Fruit fly (Drosophila melanogaster) S2 (cell line): ENCODE data around the gene CG32483.

Source experiments
- CG8478 ChIP-seq: fragments of >200 bp; optimal IDR thresholded peaks from 2 replicates; lab custom pipeline; 2018
- CTCF ChIP-seq, 2 experiments: fragments of >200 bp; optimal IDR thresholded peaks; 2 replicates each; lab custom pipeline; 2018

The CG32483 gene

dm6 chr3L:687858-688257, 2.0 kb downstream of the CG32483 start, which contains the start of gene hiro:
hiro (minus strand) TSS chr3L:687958.
- no peak for TF ChIP-seq CTCF (optimal IDR thresholded peaks at IDR 0.05; lab: Kevin White, UChicago)
- no peak for TF ChIP-seq CG8478 (lab: Kevin White, UChicago)

dm6 chr3L:685441-685804, 4.5 kb downstream of the CG32483 start, which contains the start of gene ebd1:
ebd1 (minus strand) TSS chr3L:685549.
- no peak for TF ChIP-seq CTCF (optimal IDR thresholded peaks at IDR 0.05; lab: Kevin White, UChicago)
- TF ChIP-seq CG8478 (lab: Kevin White, UChicago), result peak; percentile 40

DNA sequence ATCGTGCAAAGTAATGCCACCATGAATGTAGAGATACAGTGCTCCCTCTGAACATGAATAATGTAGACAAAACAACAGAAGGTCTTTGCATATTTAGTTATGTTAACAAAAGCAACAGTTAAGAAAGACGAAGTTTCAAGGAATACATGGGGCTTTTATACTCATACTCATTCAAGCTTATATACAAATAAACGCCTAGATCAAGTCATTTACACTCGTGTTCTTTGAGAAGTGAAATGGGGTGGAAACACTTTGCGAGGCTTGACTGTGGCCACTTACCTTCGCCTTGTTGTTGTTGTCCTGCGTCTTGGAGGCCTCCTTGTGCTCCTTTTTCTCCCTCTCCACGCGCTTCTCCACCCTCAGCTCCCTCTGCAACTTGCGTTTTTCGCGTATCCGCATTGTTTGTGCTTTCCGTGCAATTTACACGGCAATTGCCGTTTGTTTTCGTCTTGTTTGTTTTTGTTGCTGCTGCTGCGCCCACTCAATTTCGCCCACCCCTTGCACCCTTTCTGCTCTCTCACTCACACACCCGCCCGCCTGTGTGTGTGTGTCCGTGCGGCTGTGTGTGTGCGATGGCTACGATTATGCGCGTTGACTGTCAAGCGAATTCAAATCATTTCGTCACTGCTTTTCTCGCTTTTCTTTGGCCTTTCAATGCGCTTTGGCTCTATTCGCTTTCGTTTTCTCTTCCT, 5.0 kb downstream of the CG32483 start:
- TF ChIP-seq CG8478 (lab: Kevin White, UChicago) (no peak), CTCF (optimal IDR thresholded peaks at IDR 0.05; lab: Kevin White, UChicago) (no peak)

dm6 chr3L:682420-682882, 7.4 kb downstream of the CG32483 start, which contains the start of gene CG3386:
CG3386 (minus strand) TSS chr3L:682470.
- TF ChIP-seq CTCF (optimal IDR thresholded peaks at IDR 0.05; lab: Kevin White, UChicago) (no peak), CG8478 (lab: Kevin White, UChicago) (no peak)

DNA sequence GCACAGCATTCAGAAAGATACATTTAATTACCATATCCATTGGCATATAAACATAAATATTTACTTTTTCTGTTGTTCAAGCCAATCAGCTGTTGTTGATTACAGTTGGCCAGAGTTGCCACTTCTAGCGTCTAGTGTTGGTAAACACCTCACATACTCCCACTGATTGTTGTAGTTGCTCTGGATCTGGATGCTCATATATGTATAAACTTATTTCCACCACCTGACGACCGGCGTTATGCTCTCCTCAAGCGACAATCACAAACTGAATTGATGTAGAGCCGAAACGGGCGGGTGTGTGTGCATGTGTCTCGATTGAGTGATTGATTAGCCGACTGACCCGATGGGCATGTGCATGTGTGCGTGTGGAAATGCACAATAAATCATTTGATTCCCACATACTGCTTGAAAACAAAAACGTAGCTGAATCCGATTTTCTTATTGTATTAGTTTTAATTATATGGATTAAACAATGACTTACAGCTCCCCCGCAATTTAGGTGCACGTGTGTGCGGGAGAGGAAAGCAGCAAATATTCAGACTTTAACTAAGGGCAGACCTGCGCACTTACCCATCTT, 8.0 kb downstream of the CG32483 start:
- no peak for TF ChIP-seq CTCF (optimal IDR thresholded peaks at IDR 0.05; lab: Kevin White, UChicago)
- no peak for TF ChIP-seq CG8478 (lab: Kevin White, UChicago)

DNA sequence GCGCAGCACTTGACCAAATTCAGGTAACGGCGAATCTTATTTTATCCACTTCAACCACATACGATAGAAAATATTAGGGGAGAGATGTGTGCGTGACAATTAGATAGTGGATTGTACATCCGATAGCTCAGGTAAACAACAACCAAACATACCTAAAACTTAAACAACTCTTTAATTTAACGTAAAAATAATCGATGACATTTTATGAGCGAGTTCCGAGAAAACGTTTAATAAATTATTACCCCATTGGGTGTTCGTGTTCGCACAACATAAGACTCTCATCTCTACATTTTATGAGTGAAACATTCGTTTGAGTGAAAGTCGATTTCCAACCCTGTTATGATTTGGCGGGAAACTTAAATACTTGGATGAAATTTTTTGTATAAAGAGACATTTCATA, 9.6 kb downstream of the CG32483 start, which contains the start of gene CG17129:
Gene CG17129 (minus strand): TSS at position 69 of the 400 bp plus-strand sequence.
- TF ChIP-seq CTCF (optimal IDR thresholded peaks at IDR 0.05; lab: Kevin White, UChicago), result no peak
- TF ChIP-seq CG8478 (lab: Kevin White, UChicago), result no peak

dm6 chr3L:675856-676255, 14.0 kb downstream of the CG32483 start:
- TF ChIP-seq CTCF (optimal IDR thresholded peaks at IDR 0.05; lab: Kevin White, UChicago), result no peak
- no peak for TF ChIP-seq CG8478 (lab: Kevin White, UChicago)

- TF ChIP-seq CG8478 (lab: Kevin White, UChicago) (no peak), CTCF (optimal IDR thresholded peaks at IDR 0.05; lab: Kevin White, UChicago) (no peak)
These were observed 16.6 kb downstream of the CG32483 start for dm6 chr3L:673324-673723.

dm6 chr3L:666544-666943, 23.3 kb downstream of the CG32483 start:
- TF ChIP-seq CTCF (optimal IDR thresholded peaks at IDR 0.05; lab: Kevin White, UChicago) (no peak), CG8478 (lab: Kevin White, UChicago) (no peak)

DNA sequence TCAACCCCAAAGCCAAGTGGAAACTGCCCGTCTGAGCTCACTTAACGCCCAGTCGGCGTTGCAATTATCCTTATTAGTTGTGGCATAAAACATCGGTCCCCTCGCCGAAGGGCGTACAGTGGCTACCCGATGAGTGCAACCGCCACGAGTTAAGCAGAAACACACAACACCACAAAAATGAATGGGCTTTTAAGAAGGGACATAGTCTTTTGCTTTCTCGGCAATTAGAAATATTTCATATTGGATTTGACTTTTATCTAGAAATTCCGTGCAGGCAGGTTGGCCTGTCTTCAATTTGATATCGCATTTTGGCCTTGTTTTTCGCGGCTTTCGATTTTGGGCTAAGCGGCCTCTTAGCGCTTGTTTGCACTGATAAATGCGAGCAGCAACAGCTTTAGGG, 26.0 kb downstream of the CG32483 start:
- TF ChIP-seq CTCF (optimal IDR thresholded peaks at IDR 0.05; lab: Kevin White, UChicago) (no peak), CG8478 (lab: Kevin White, UChicago) (no peak)

DNA sequence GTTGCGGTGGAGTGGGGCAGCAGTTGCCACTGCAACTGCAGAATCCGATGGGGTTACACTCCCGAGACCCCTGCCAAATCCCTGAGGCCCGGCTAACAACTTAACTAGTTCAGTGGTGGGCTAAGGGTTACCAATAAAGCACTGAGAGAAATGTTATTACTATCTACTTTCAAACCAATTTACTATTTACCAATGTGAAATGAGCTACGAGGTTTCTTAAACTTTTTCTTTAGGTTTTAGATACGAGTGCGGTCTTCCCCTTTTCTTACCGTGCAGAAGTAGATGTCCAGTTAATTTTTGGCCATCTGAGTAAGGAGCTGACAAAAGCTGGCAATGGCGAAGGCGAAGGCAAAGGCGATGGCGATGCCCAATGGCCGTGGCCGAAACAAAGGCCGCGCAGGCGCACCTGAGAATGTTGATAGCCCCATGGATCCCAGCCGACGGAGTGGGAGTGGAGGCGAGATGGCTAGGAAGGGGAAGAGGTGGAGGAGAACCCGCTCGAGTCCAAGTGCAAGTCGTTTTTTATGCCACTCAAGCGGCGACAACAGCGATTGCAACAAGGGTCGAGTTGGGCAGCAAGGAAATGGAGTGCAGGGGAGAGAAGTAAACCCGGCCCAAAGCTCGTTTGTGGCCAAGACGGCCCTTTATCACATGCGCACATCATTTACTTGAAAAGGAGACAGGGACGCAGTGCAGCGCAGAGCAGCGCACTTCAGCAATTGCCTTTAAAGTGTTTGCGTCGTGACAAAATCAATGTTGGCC, 29.4 kb downstream of the CG32483 start:
- TF ChIP-seq CG8478 (lab: Kevin White, UChicago), result no peak
- TF ChIP-seq CTCF (optimal IDR thresholded peaks at IDR 0.05; lab: Kevin White, UChicago), result no peak

dm6 chr3L:658279-658678, 31.6 kb downstream of the CG32483 start:
- TF ChIP-seq CG8478 (lab: Kevin White, UChicago), result no peak
- no peak for TF ChIP-seq CTCF (optimal IDR thresholded peaks at IDR 0.05; lab: Kevin White, UChicago)

DNA sequence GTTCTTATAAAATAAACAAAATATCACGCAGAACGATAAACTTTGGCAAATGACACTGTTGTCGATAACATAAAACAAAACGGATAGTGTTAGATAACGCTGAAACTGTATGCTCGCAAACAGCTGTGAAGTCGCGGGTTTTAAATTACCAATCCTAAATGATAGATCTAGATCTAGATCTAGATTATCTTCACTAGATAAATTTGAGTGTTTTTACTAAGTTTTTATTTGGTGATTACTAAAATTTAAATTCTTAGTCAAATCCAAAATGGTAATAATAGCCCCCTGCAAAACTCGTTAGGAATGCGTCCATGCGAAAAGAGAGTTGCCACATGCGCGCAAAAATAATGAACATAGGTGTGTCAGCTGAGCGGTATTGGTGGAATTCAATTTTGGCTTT, 35.9 kb downstream of the CG32483 start, which contains the start of the genes MED30 and Rev1:
Gene MED30 (minus strand): TSS at position 71 of the 400 bp plus-strand sequence.
Gene Rev1 (plus strand): TSS at position 345 of the 400 bp plus-strand sequence.
- no peak for TF ChIP-seq CTCF (optimal IDR thresholded peaks at IDR 0.05; lab: Kevin White, UChicago)

DNA sequence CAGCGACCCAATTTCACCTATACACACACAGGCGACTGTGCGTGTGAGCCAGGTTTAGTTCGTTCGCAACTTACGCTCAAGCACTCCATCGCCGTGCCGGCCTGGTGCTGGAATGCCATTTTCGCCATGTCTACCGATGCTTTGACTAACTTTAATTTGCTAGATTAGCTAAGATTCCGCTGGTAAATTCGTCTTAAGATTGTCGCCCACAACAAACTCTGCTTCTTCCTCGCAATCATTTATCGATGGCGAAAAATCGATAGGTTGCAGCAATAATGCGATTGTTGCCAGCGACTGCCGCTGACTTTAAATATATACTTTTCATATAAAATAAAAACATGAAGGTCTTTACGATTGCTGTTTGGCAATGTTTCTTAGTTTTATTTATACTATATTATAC, 37.2 kb downstream of the CG32483 start, which contains the start of gene CG3402:
Gene CG3402 (minus strand): TSS at position 245 of the 400 bp plus-strand sequence.
- TF ChIP-seq CG8478 (lab: Kevin White, UChicago), result no peak
- TF ChIP-seq CTCF (optimal IDR thresholded peaks at IDR 0.05; lab: Kevin White, UChicago), result no peak
